Worm (Caenorhabditis elegans) whole organism, late embryonic: ENCODE data around the gene W02H3.1.

Experiments
- F13H6.1 ChIP-seq: sonication (generic microtip); optimal IDR thresholded peaks from 2 replicates; lab custom pipeline; 2016; ENCODE audit warnings: missing genetic modification characterization, missing compliant biosample characterization
- Y22D7AL.16 ChIP-seq: sonication (generic microtip); optimal IDR thresholded peaks from 2 replicates; lab custom pipeline; 2016; ENCODE audit warnings: missing genetic modification characterization, missing compliant biosample characterization
- ama-1 ChIP-seq: fragments of 150-350 bp; optimal IDR thresholded peaks from 2 replicates; lab custom pipeline; 2014
- ceh-14 ChIP-seq: sonication (generic microtip); optimal IDR thresholded peaks from 2 replicates; lab custom pipeline; 2016; ENCODE audit warnings: missing genotype, missing genetic modification characterization, missing compliant biosample characterization
- ceh-19 ChIP-seq: fragments of 200-800 bp; sonication (Bioruptor generic); optimal IDR thresholded peaks from 2 replicates; lab custom pipeline; 2018; ENCODE audit warnings: mild to moderate bottlenecking, missing genetic modification characterization, missing compliant biosample characterization
- ceh-2 ChIP-seq: sonication (generic microtip); optimal IDR thresholded peaks from 2 replicates; lab custom pipeline; 2016; ENCODE audit warnings: missing genotype, missing genetic modification characterization, missing compliant biosample characterization
- ceh-22 ChIP-seq: sonication (generic microtip); optimal IDR thresholded peaks from 2 replicates; lab custom pipeline; 2017; ENCODE audit warnings: missing biosample characterization, missing genetic modification characterization
- ceh-24 ChIP-seq: sonication (generic microtip); optimal IDR thresholded peaks from 2 replicates; lab custom pipeline; 2016; ENCODE audit warnings: mild to moderate bottlenecking, missing genetic modification characterization, missing compliant biosample characterization
- ceh-31 ChIP-seq: sonication (generic microtip); optimal IDR thresholded peaks from 2 replicates; lab custom pipeline; 2016; ENCODE audit warnings: missing genetic modification characterization, missing compliant biosample characterization
- ceh-48 ChIP-seq: sonication (generic microtip); optimal IDR thresholded peaks from 2 replicates; lab custom pipeline; 2016; ENCODE audit warnings: missing genetic modification characterization, inconsistent platforms, missing compliant biosample characterization
- ceh-9 ChIP-seq: sonication (generic microtip); optimal IDR thresholded peaks from 2 replicates; lab custom pipeline; 2016; ENCODE audit warnings: mild to moderate bottlenecking, missing genetic modification characterization, inconsistent platforms, missing compliant biosample characterization
- dmd-4 ChIP-seq: sonication (generic microtip); optimal IDR thresholded peaks from 2 replicates; lab custom pipeline; 2016; ENCODE audit warnings: borderline replicate concordance, missing genetic modification characterization, missing compliant biosample characterization
- elt-4 ChIP-seq: sonication (generic microtip); optimal IDR thresholded peaks from 2 replicates; lab custom pipeline; 2016; ENCODE audit warnings: missing genetic modification characterization, missing compliant biosample characterization
- ets-4 ChIP-seq: sonication (generic microtip); optimal IDR thresholded peaks from 2 replicates; lab custom pipeline; 2016; ENCODE audit warnings: missing genetic modification characterization, missing compliant biosample characterization
- gmeb-2 ChIP-seq: sonication (generic microtip); optimal IDR thresholded peaks from 2 replicates; lab custom pipeline; 2016; ENCODE audit warnings: missing genetic modification characterization, inconsistent platforms, missing compliant biosample characterization
- hlh-30 ChIP-seq: sonication (generic microtip); optimal IDR thresholded peaks from 2 replicates; lab custom pipeline; 2017; ENCODE audit warnings: antibody characterized with exemption, missing genetic modification characterization, missing compliant biosample characterization; ENCODE audit not compliant: insufficient read depth
- lim-6 ChIP-seq: sonication (generic microtip); optimal IDR thresholded peaks from 2 replicates; lab custom pipeline; 2016; ENCODE audit warnings: missing genetic modification characterization, missing compliant biosample characterization
- madf-2 ChIP-seq: sonication (generic microtip); optimal IDR thresholded peaks from 2 replicates; lab custom pipeline; 2017; ENCODE audit warnings: missing genetic modification characterization, missing compliant biosample characterization
- nfya-1 ChIP-seq: sonication (generic microtip); optimal IDR thresholded peaks from 2 replicates; lab custom pipeline; 2017; ENCODE audit warnings: missing genetic modification characterization, mild to moderate bottlenecking, missing compliant biosample characterization, antibody characterized with exemption, moderate library complexity
- pha-4 ChIP-seq: fragments of 150-350 bp; optimal IDR thresholded peaks from 2 replicates; lab custom pipeline; 2018; ENCODE audit warnings: missing biosample characterization, missing genetic modification reagents, missing genetic modification characterization
- ref-2 ChIP-seq: sonication (generic microtip); optimal IDR thresholded peaks from 2 replicates; lab custom pipeline; 2016; ENCODE audit warnings: missing genetic modification characterization, missing compliant biosample characterization
- sdc-2 ChIP-seq: sonication (generic microtip); optimal IDR thresholded peaks from 2 replicates; lab custom pipeline; 2016; ENCODE audit warnings: missing genotype, missing genetic modification characterization, missing compliant biosample characterization
- sox-2 ChIP-seq: fragments of 200-800 bp; sonication (Bioruptor generic); IDR thresholded peaks from 2 replicates; pipeline ENCODE4 v1.3.6; 2022; ENCODE audit warnings: missing genetic modification reagents, missing genetic modification characterization, missing compliant biosample characterization
- sox-4 ChIP-seq: sonication (generic microtip); optimal IDR thresholded peaks from 2 replicates; lab custom pipeline; 2017; ENCODE audit warnings: mild to moderate bottlenecking, missing genetic modification characterization, inconsistent platforms, missing compliant biosample characterization
- syd-9 ChIP-seq: sonication (generic microtip); optimal IDR thresholded peaks from 2 replicates; lab custom pipeline; 2016; ENCODE audit warnings: mild to moderate bottlenecking, missing genetic modification characterization, moderate library complexity, missing compliant biosample characterization
- tbx-7 ChIP-seq: sonication (generic microtip); optimal IDR thresholded peaks from 2 replicates; lab custom pipeline; 2016; ENCODE audit warnings: missing genotype, missing genetic modification characterization, missing compliant biosample characterization
- unc-42 ChIP-seq: sonication (generic microtip); optimal IDR thresholded peaks from 2 replicates; lab custom pipeline; 2016; ENCODE audit warnings: missing genotype, missing genetic modification characterization, missing compliant biosample characterization
- unc-55 ChIP-seq: sonication (generic microtip); optimal IDR thresholded peaks from 2 replicates; lab custom pipeline; 2017; ENCODE audit warnings: missing biosample characterization, missing genetic modification reagents, missing genetic modification characterization
- unc-86 ChIP-seq: sonication (generic microtip); optimal IDR thresholded peaks from 2 replicates; lab custom pipeline; 2016; ENCODE audit warnings: missing genetic modification characterization, missing compliant biosample characterization
- zip-5 ChIP-seq: sonication (generic microtip); optimal IDR thresholded peaks from 2 replicates; lab custom pipeline; 2016; ENCODE audit warnings: missing genetic modification characterization, missing compliant biosample characterization
- ztf-16 ChIP-seq: sonication (generic microtip); optimal IDR thresholded peaks from 2 replicates; lab custom pipeline; 2017; ENCODE audit warnings: missing genetic modification characterization, missing compliant biosample characterization

W02H3.1 gene

ce11 chrX:11068334-11068733 lies 36.9 kb downstream of the W02H3.1 start, which contains the start of gene apt-9:
apt-9 (plus strand) TSS chrX:11068527.
- TF ChIP-seq ceh-48 (tag; lab: Kevin White, UChicago) (peak; percentile 65), ceh-14 (tag; lab: Kevin White, UChicago) (peak; percentile 3), unc-42 (tag; lab: Kevin White, UChicago) (peak; percentile 43), zip-5 (no peak), ceh-31 (tag; lab: Kevin White, UChicago) (peak; percentile 10)

DNA sequence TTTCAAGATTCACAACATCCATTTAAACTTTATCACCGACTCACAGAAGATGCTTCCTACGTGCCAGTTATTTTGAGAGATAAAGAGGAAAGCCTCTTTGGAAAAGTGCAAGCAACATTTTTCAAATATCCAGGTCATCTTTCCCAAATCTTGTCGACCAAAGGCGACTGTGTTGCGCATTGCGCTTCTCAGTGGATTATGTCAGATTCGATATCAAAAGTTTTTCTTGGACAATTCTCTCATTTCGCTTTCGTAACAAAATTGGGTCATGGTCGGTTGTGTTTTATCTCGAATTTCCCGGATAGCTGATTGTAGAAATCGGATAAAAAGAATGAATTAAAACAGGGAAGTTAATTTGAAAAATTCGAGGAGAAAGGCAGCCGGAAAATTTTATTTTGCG lies 38.0 kb downstream of the W02H3.1 start:
- TF ChIP-seq ets-4 (tag; lab: Kevin White, UChicago), result no peak
- no peak for TF ChIP-seq ceh-22
- no peak for TF ChIP-seq tbx-7 (tag; lab: Kevin White, UChicago)
- no peak for TF ChIP-seq dmd-4 (tag; lab: Kevin White, UChicago)
- no peak for TF ChIP-seq ceh-9
- no peak for TF ChIP-seq ceh-2
- no peak for TF ChIP-seq ceh-31 (tag; lab: Kevin White, UChicago)
- no peak for TF ChIP-seq sdc-2 (tag; lab: Kevin White, UChicago)
- TF ChIP-seq, all 69 proteins: peak for 0

ce11 chrX:11064799-11065198 lies 40.5 kb downstream of the W02H3.1 start, which contains the start of gene lpr-4:
lpr-4 (plus strand) TSS chrX:11065126.
- TF ChIP-seq ref-2 (tag; lab: Kevin White, UChicago) (peak; percentile 17), unc-42 (tag; lab: Kevin White, UChicago) (no peak), unc-55 (GFP tag; lab: Kevin White, UChicago) (peak; percentile 21), ceh-2 (no peak), ceh-9 (no peak)

- TF ChIP-seq ceh-14 (tag; lab: Kevin White, UChicago) (no peak), hlh-30 (tag; lab: Kevin White, UChicago) (no peak)
Observed at ce11 chrX:11061904-11062303, 43.4 kb downstream of the W02H3.1 start, which contains the start of gene lpr-5. lpr-5 (plus strand) TSS chrX:11062123.

ce11 chrX:11060940-11061339 lies 44.3 kb downstream of the W02H3.1 start:
- no peak for TF ChIP-seq hlh-30 (tag; lab: Kevin White, UChicago)
- no peak for TF ChIP-seq pha-4 (tag; lab: Kevin White, UChicago)
- TF ChIP-seq ceh-14 (tag; lab: Kevin White, UChicago), result no peak
- TF ChIP-seq sox-2 (GFP tag; lab: Robert Waterston, UW), result no peak
- no peak for TF ChIP-seq Y22D7AL.16 (tag; lab: Kevin White, UChicago)
- TF ChIP-seq ceh-19 (GFP tag; lab: Kevin White, UChicago), result no peak
- no peak for TF ChIP-seq unc-55 (GFP tag; lab: Kevin White, UChicago)
- TF ChIP-seq ceh-24 (tag; lab: Kevin White, UChicago), result no peak
- TF ChIP-seq gmeb-2 (tag; lab: Kevin White, UChicago), result no peak
- no peak for TF ChIP-seq elt-4 (tag; lab: Kevin White, UChicago)
- no peak for TF ChIP-seq lim-6 (tag; lab: Kevin White, UChicago)
- TF ChIP-seq ama-1 (lab: Kevin White, UChicago), result no peak
- TF ChIP-seq sdc-2 (tag; lab: Kevin White, UChicago), result no peak
- no peak for TF ChIP-seq ets-4 (tag; lab: Kevin White, UChicago)

DNA sequence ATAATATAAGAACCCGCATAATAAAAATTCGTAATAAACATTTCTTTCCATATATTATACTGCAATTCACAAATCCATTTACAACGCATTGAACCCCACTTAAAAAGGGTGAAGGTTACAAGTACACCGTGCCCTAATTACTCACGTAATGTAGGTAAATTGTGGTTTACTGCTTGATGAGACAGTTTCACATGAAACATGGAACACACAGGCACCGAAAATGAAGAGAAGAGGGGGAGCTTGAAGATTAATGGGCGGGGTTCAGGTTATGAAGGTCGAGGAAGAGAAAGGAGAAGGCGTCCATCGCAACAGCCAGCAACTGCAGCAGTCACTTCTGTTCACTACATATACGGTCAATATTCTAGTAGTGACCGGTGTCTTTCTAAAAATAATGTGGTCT lies 45.5 kb downstream of the W02H3.1 start, which contains the start of gene lpr-6:
lpr-6 (plus strand) TSS at position 251 of the 400 bp plus-strand sequence.
- TF ChIP-seq ceh-31 (tag; lab: Kevin White, UChicago) (peak; percentile 2), unc-86 (tag; lab: Kevin White, UChicago) (no peak), ama-1 (lab: Kevin White, UChicago) (peak; percentile 19), syd-9 (tag; lab: Kevin White, UChicago) (no peak), ceh-24 (tag; lab: Kevin White, UChicago) (no peak), sox-4 (tag; lab: Kevin White, UChicago) (no peak), ztf-16 (tag; lab: Kevin White, UChicago) (no peak), pha-4 (tag; lab: Kevin White, UChicago) (no peak), nfya-1 (tag; lab: Kevin White, UChicago) (no peak), dmd-4 (tag; lab: Kevin White, UChicago) (no peak), F13H6.1 (tag; lab: Kevin White, UChicago) (no peak), madf-2 (tag; lab: Kevin White, UChicago) (no peak), ceh-22 (no peak), ceh-9 (no peak)
